Worm (Caenorhabditis elegans): ENCODE results near the gene vha-5.

DNA sequence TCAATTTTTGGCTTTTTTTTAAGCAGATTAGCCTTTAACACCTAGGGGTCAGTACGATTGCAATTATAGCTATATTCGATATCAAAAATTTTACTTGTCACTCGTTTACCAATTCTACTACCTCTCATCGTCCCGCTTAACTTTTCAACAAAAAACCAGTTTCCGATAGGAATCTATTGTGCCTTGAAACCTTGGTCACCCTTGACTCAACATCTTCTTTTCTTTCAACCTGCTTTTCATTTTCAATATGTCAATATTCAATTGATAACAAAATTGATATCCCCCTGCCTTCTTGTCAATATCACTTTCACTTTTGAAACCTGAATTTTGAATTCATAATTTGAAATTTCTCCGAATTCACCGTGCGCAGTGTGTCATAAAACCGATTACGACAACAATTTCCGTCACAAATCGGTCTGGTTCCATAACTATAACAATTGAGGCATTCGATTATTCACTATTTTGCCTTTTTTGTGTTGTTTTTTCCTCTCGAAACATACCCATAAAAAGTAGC is 1.1 kb upstream of the vha-5 start:
- TF ChIP-seq dpff-1 (tag; optimal IDR thresholded peaks at IDR 0.05), result no peak
- TF ChIP-seq snpc-4 (GFP tag; optimal IDR thresholded peaks at IDR 0.05), result no peak
- no peak for TF ChIP-seq snpc-4 (tag; optimal IDR thresholded peaks at IDR 0.05)
- no peak for TF ChIP-seq rec-8 (tag; optimal IDR thresholded peaks at IDR 0.05)
- TF ChIP-seq pha-4 (tag; optimal IDR thresholded peaks at IDR 0.05), result no peak
- no peak for TF ChIP-seq ekl-4 (GFP tag; IDR thresholded peaks at IDR 0.05)
- TF ChIP-seq unc-130 (GFP tag; optimal IDR thresholded peaks at IDR 0.05), result no peak
- TF ChIP-seq Y53F4B.3 (GFP tag; IDR thresholded peaks at IDR 0.05), result no peak
- no peak for TF ChIP-seq nfya-1 (tag; optimal IDR thresholded peaks at IDR 0.05; ENCODE audit: borderline replicate concordance, insufficient read depth)
- TF ChIP-seq lsl-1 (GFP tag; optimal IDR thresholded peaks at IDR 0.05), result no peak
- TF ChIP-seq efl-1 (GFP tag; optimal IDR thresholded peaks at IDR 0.05), result no peak
- no peak for TF ChIP-seq tlf-1 (GFP tag; optimal IDR thresholded peaks at IDR 0.05)
- TF ChIP-seq ztf-18 (tag; optimal IDR thresholded peaks at IDR 0.05), result no peak
- TF ChIP-seq nhr-90 (tag; optimal IDR thresholded peaks at IDR 0.05), result no peak

All from whole organism, young adult.